Fruit fly (Drosophila melanogaster): ENCODE results near the gene smp-30.
A peak's percentile ranks its signal among the peaks of the same experiment; 100 is the strongest.

smp-30 gene

DNA sequence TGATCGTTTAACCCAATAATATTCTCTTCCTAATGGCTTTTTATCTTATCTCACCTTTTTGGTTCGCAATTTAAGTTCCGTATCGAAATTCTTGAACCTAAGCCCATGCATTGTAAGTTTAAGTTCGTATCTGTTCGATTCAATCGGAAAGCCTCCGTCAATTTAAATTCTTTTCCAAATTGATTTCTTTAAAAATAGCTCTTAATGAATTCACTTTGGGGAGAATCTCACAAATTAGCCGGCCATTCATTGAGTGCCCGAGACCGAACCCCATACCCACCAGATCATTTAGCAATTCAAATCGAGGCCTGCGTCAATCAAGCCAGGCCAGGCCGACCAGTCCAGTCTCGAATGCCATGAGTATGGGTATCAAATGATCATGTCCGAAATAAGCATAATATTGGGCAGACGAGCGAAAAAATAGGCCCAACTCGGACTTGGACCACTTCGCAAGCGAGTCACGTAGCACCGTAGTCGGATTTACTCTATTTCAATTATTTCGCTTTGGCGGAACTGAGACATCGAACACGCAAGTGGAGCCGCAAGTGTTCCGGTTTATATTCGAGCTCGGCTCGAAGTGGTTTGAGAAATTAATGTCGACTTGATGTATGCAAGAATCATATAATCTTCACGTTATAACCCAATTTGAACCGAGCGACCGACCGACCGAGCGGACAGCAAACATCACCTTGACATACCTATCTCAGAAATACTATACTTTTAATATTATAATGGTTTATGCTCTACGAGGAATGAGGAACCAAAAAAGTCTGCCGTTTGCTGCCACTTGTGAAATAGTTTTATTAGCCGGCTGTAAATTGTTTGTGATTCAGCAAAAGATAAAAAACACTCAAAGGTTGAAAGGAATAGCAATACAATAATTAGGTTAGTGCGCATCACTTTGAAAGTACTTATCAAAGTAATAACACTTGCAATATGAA is 43.1 kb downstream of the smp-30 start:
- TF ChIP-seq grn (GFP tag; optimal IDR thresholded peaks at IDR 0.05) (peak; percentile 30), Doc2 (GFP tag; IDR thresholded peaks at IDR 0.05) (no peak), CG12391 (tag; optimal IDR thresholded peaks at IDR 0.05) (no peak), CG4360 (GFP tag; IDR thresholded peaks at IDR 0.05) (no peak), chinmo (GFP tag; IDR thresholded peaks at IDR 0.05; ENCODE audit: partially characterized antibody) (peak; percentile 89; the same call in 3 of the 4 replicates), CG9932 (GFP tag; IDR thresholded peaks at IDR 0.05) (peak; percentile 20; the same call in 1 of the 2 replicates), CG6854 (GFP tag; optimal IDR thresholded peaks at IDR 0.05) (no peak), sd (tag; optimal IDR thresholded peaks at IDR 0.05) (peak; percentile 80), ATbp (GFP tag; optimal IDR thresholded peaks at IDR 0.05) (no peak), CG13424 (tag; optimal IDR thresholded peaks at IDR 0.05) (no peak), rib (GFP tag; IDR thresholded peaks at IDR 0.05) (0 out of 2 replicates have a peak, but pooled peaks have one; percentile 50), CG32532 (GFP tag; IDR thresholded peaks at IDR 0.05) (peak; percentile 36; the same call in 1 of the 2 replicates), HLH3B (GFP tag; IDR thresholded peaks at IDR 0.05) (no peak), jigr1 (GFP tag; IDR thresholded peaks at IDR 0.05) (no peak), cg (GFP tag; optimal IDR thresholded peaks at IDR 0.05) (no peak), CG15269 (tag; optimal IDR thresholded peaks at IDR 0.05) (peak; percentile 28), abd-A (tag; optimal IDR thresholded peaks at IDR 0.05) (peak; percentile 86), dysf (GFP tag; IDR thresholded peaks at IDR 0.05) (no peak), exex (tag; optimal IDR thresholded peaks at IDR 0.05) (peak; percentile 12), B-H2 (GFP tag; optimal IDR thresholded peaks at IDR 0.05) (peak; percentile 29), fru (optimal IDR thresholded peaks at IDR 0.05) (no peak), Stat92E (GFP tag; optimal IDR thresholded peaks at IDR 0.05) (no peak), CG10543 (GFP tag; optimal IDR thresholded peaks at IDR 0.05) (peak; percentile 49), kah (GFP tag; optimal IDR thresholded peaks at IDR 0.05) (no peak), CG2678 (tag; optimal IDR thresholded peaks at IDR 0.05) (no peak), CG13894 (tag; optimal IDR thresholded peaks at IDR 0.05) (peak; percentile 91), prd (optimal IDR thresholded peaks at IDR 0.05) (no peak), prd (GFP tag; IDR thresholded peaks at IDR 0.05) (no peak), E2f1 (GFP tag; IDR thresholded peaks at IDR 0.05) (no peak), schlank (tag; optimal IDR thresholded peaks at IDR 0.05) (no peak), Eip74EF (GFP tag; optimal IDR thresholded peaks at IDR 0.05) (peak in 1 of 2 experiments; percentile 74), D19A (tag; optimal IDR thresholded peaks at IDR 0.05) (no peak), CG9876 (GFP tag; optimal IDR thresholded peaks at IDR 0.05) (no peak), inv (GFP tag; IDR thresholded peaks at IDR 0.05; ENCODE audit: partially characterized antibody) (no peak), MTF-1 (GFP tag; optimal IDR thresholded peaks at IDR 0.05; ENCODE audit: borderline replicate concordance) (no peak), Med (GFP tag) (peak; percentile 70), Vsx1 (GFP tag; optimal IDR thresholded peaks at IDR 0.05) (peak; percentile 33), az2 (GFP tag; optimal IDR thresholded peaks at IDR 0.05) (no peak), Awh (GFP tag; IDR thresholded peaks at IDR 0.05) (peak; percentile 88), vvl (GFP tag; IDR thresholded peaks at IDR 0.05) (peak; percentile 86; the same call in 1 of the 2 replicates), CG8290 (GFP tag; optimal IDR thresholded peaks at IDR 0.05) (no peak), CG8290 (tag; optimal IDR thresholded peaks at IDR 0.05) (peak in 1 of 2 experiments; percentile 57), CG18262 (tag; optimal IDR thresholded peaks at IDR 0.05) (no peak), Pdp1 (GFP tag; optimal IDR thresholded peaks at IDR 0.05) (no peak), CG14860 (GFP tag; IDR thresholded peaks at IDR 0.05; ENCODE audit: partially characterized antibody) (0 out of 3 replicates have a peak, but pooled peaks have one; percentile 14), pum (GFP tag; optimal IDR thresholded peaks at IDR 0.05) (no peak), CG12769 (tag; optimal IDR thresholded peaks at IDR 0.05) (peak; percentile 36), Max (GFP tag; optimal IDR thresholded peaks at IDR 0.05) (no peak)

Data from whole organism, embryonic.